Worm (Caenorhabditis elegans): Measurements from ENCODE around the gene nas-9.

Gene nas-9

DNA sequence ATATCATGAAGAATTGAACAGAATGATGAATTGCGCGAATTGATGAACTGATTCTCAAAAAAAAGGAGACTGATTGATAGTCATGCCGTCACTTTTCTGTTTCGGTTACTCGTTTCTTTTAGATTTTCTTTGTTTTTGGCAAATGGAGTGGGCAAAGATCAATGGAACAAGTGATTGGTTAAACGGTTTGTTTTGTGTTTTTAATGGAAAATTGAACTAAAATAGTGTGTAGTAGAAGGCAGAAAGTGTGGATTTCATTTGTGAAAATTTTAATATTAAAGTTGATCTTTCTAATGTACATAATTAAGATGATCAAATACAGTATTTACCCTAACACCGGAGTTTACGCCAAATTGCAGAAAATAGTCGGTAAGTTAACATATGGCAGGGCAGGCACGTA, at the start of gene nas-9:
nas-9 (minus strand) TSS at position 101 of the 400 bp plus-strand sequence.
- TF ChIP-seq B0310.2 (tag; optimal IDR thresholded peaks at IDR 0.05) (no peak), ceh-36 (tag; optimal IDR thresholded peaks at IDR 0.05) (no peak), aly-1 (tag; optimal IDR thresholded peaks at IDR 0.05) (no peak), ets-7 (tag; optimal IDR thresholded peaks at IDR 0.05) (no peak), tbx-11 (GFP tag; IDR thresholded peaks at IDR 0.05) (no peak), flt-1 (GFP tag; IDR thresholded peaks at IDR 0.05) (no peak), hmg-4 (GFP tag; optimal IDR thresholded peaks at IDR 0.05) (no peak)

DNA sequence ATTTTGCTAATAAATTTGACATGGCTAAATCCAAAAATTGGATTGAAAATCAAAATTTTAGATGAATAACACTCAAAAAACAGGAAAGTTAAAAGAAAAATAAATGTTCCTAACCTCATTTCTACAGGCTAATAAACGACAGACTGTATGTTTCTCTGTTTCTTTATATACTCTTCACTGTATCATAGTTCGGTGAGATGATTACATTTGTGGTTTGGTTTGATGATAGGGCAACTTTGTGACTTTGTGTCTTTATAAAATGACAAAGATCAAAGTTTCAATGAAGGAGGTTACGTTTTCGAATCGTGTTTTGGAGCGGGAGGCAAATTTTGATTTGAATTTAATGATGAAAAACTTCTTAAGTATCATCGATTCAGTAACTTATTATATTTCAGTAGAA, 49.7 kb upstream of the nas-9 start, which contains the start of gene ugt-12:
ugt-12 (minus strand) TSS at position 153 of the 400 bp plus-strand sequence.
- no peak for TF ChIP-seq ama-1 (optimal IDR thresholded peaks at IDR 0.05)

DNA sequence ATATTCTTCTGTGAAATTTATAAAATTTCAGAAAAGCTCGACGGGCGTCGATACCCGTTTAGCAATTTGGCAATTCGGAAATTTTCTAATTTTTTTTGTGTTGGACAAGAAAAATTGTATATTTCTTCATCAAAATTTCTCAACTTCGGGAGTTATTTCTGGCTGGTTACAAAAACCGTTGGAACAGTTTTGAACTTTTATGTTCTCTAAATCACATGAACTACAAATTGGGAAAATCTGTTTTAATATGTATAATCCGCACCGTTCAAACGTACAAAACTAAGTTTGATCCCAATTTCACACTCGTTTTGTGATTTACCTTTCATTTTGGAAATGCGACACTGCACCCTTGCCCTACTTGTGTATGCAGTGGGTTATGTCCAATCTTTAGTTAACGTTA, 45.6 kb upstream of the nas-9 start, which contains the start of gene T19H12.3:
T19H12.3 (plus strand) TSS at position 301 of the 400 bp plus-strand sequence.
- TF ChIP-seq tbx-11 (GFP tag; IDR thresholded peaks at IDR 0.05) (no peak), sea-1 (GFP tag; conservative IDR thresholded peaks at IDR 0.05) (no peak), hmbx-1 (tag; optimal IDR thresholded peaks at IDR 0.05) (no peak), tra-4 (tag; optimal IDR thresholded peaks at IDR 0.05) (no peak), ceh-36 (tag; optimal IDR thresholded peaks at IDR 0.05) (no peak), aly-1 (tag; optimal IDR thresholded peaks at IDR 0.05) (no peak), tbx-37 (GFP tag; conservative IDR thresholded peaks at IDR 0.05) (no peak), flt-1 (GFP tag; IDR thresholded peaks at IDR 0.05) (no peak), ama-1 (optimal IDR thresholded peaks at IDR 0.05) (no peak), hnd-1 (tag; optimal IDR thresholded peaks at IDR 0.05) (no peak), ets-7 (tag; optimal IDR thresholded peaks at IDR 0.05) (no peak), hmg-4 (GFP tag; optimal IDR thresholded peaks at IDR 0.05) (no peak), F13C5.2 (tag; optimal IDR thresholded peaks at IDR 0.05) (no peak), scrt-1 (GFP tag; IDR thresholded peaks at IDR 0.05) (no peak)

ce11 chrV:4884490-4884889, 44.7 kb upstream of the nas-9 start, which contains the start of gene T19H12.12:
Gene T19H12.12, plus strand, starts transcription at chrV:4884790.
- TF ChIP-seq ceh-36 (tag; optimal IDR thresholded peaks at IDR 0.05) (no peak), sea-1 (GFP tag; conservative IDR thresholded peaks at IDR 0.05) (no peak), ama-1 (optimal IDR thresholded peaks at IDR 0.05) (no peak)

- no peak for TF ChIP-seq sea-1 (GFP tag; conservative IDR thresholded peaks at IDR 0.05)
- TF ChIP-seq hmbx-1 (tag; optimal IDR thresholded peaks at IDR 0.05), result no peak
- TF ChIP-seq pes-1 (GFP tag; IDR thresholded peaks at IDR 0.05), result no peak
- no peak for TF ChIP-seq scrt-1 (GFP tag; IDR thresholded peaks at IDR 0.05)
Observed at ce11 chrV:4881377-4881776, 41.6 kb upstream of the nas-9 start, which contains the start of gene str-32. Gene str-32, minus strand, starts transcription at chrV:4881477.

ce11 chrV:4879251-4879650, 39.4 kb upstream of the nas-9 start, which contains the start of gene T19H12.15:
Gene T19H12.15, minus strand, starts transcription at chrV:4879351.
- TF ChIP-seq sea-1 (GFP tag; conservative IDR thresholded peaks at IDR 0.05) (no peak), scrt-1 (GFP tag; IDR thresholded peaks at IDR 0.05) (no peak), F13C5.2 (tag; optimal IDR thresholded peaks at IDR 0.05) (no peak), pes-1 (GFP tag; IDR thresholded peaks at IDR 0.05) (no peak), ama-1 (optimal IDR thresholded peaks at IDR 0.05) (no peak), flt-1 (GFP tag; IDR thresholded peaks at IDR 0.05) (no peak), tbx-37 (GFP tag; conservative IDR thresholded peaks at IDR 0.05) (no peak), ceh-13 (GFP tag; optimal IDR thresholded peaks at IDR 0.05) (no peak)

ce11 chrV:4877587-4877986, 37.8 kb upstream of the nas-9 start, which contains the start of gene T19H12.6:
Gene T19H12.6, minus strand, starts transcription at chrV:4877687.
- TF ChIP-seq aly-1 (tag; optimal IDR thresholded peaks at IDR 0.05) (no peak), ceh-36 (tag; optimal IDR thresholded peaks at IDR 0.05) (no peak), sea-1 (GFP tag; conservative IDR thresholded peaks at IDR 0.05) (no peak), tbx-37 (GFP tag; conservative IDR thresholded peaks at IDR 0.05) (no peak), hmg-4 (GFP tag; optimal IDR thresholded peaks at IDR 0.05) (no peak), ceh-13 (GFP tag; optimal IDR thresholded peaks at IDR 0.05) (no peak), F13C5.2 (tag; optimal IDR thresholded peaks at IDR 0.05) (no peak), hnd-1 (tag; optimal IDR thresholded peaks at IDR 0.05) (no peak), flt-1 (GFP tag; IDR thresholded peaks at IDR 0.05) (no peak), ama-1 (optimal IDR thresholded peaks at IDR 0.05) (no peak), tra-4 (tag; optimal IDR thresholded peaks at IDR 0.05) (no peak), pes-1 (GFP tag; IDR thresholded peaks at IDR 0.05) (no peak), ets-7 (tag; optimal IDR thresholded peaks at IDR 0.05) (no peak), B0310.2 (tag; optimal IDR thresholded peaks at IDR 0.05) (no peak), scrt-1 (GFP tag; IDR thresholded peaks at IDR 0.05) (no peak), tbx-11 (GFP tag; IDR thresholded peaks at IDR 0.05) (no peak), hmbx-1 (tag; optimal IDR thresholded peaks at IDR 0.05) (no peak)

- TF ChIP-seq pes-1 (GFP tag; IDR thresholded peaks at IDR 0.05) (no peak), B0310.2 (tag; optimal IDR thresholded peaks at IDR 0.05) (no peak), tbx-11 (GFP tag; IDR thresholded peaks at IDR 0.05) (no peak), ceh-13 (GFP tag; optimal IDR thresholded peaks at IDR 0.05) (no peak), hnd-1 (tag; optimal IDR thresholded peaks at IDR 0.05) (no peak), tra-4 (tag; optimal IDR thresholded peaks at IDR 0.05) (no peak), ama-1 (optimal IDR thresholded peaks at IDR 0.05) (no peak), scrt-1 (GFP tag; IDR thresholded peaks at IDR 0.05) (no peak), tbx-37 (GFP tag; conservative IDR thresholded peaks at IDR 0.05) (no peak), sea-1 (GFP tag; conservative IDR thresholded peaks at IDR 0.05) (no peak), hmg-4 (GFP tag; optimal IDR thresholded peaks at IDR 0.05) (no peak), ceh-36 (tag; optimal IDR thresholded peaks at IDR 0.05) (no peak), ets-7 (tag; optimal IDR thresholded peaks at IDR 0.05) (no peak), aly-1 (tag; optimal IDR thresholded peaks at IDR 0.05) (no peak), flt-1 (GFP tag; IDR thresholded peaks at IDR 0.05) (no peak), F13C5.2 (tag; optimal IDR thresholded peaks at IDR 0.05) (no peak), hmbx-1 (tag; optimal IDR thresholded peaks at IDR 0.05) (no peak)
Observed at ce11 chrV:4871992-4872391, 32.2 kb upstream of the nas-9 start, which contains the start of gene srd-33. Gene srd-33, plus strand, starts transcription at chrV:4872292.
